Fruit fly (Drosophila melanogaster) ovary, adult (tissue): Measurements from ENCODE around the gene CG15356.

Experiments
- CG17801 ChIP-seq: fragments of 200-800 bp; optimal IDR thresholded peaks from 2 replicates; lab custom pipeline; 2019; ENCODE audit warnings: missing biosample characterization, mild to moderate bottlenecking, missing genetic modification characterization, moderate library complexity; ENCODE audit not compliant: partially characterized antibody

CG15356 gene

dm6 chr2L:1947959-1948358 is 32.6 kb downstream of the CG15356 start:
- no peak for TF ChIP-seq CG17801 (GFP tag; lab: Kevin White, UChicago)

DNA sequence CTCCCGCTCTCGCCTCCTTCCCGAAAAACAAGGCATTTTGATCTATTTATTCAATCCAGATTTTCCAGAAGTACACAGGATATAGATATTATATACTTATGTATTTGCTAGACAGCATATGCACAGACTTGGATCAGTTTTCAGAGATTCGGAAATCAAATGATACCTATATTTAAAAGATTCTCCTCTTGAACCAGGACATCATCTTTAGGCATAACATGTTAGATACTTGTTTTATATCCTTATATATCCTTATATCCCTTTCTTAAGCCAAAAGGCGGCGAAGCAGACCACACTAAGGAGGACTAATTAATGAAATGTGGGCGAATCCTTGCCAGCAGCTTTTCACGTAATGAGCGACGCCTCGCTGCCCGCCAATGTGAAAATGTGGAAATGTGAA is 33.9 kb downstream of the CG15356 start, which contains the start of gene CG33673:
Gene CG33673 (minus strand): TSS at position 101 of the 400 bp plus-strand sequence.
- no peak for TF ChIP-seq CG17801 (GFP tag; lab: Kevin White, UChicago)

DNA sequence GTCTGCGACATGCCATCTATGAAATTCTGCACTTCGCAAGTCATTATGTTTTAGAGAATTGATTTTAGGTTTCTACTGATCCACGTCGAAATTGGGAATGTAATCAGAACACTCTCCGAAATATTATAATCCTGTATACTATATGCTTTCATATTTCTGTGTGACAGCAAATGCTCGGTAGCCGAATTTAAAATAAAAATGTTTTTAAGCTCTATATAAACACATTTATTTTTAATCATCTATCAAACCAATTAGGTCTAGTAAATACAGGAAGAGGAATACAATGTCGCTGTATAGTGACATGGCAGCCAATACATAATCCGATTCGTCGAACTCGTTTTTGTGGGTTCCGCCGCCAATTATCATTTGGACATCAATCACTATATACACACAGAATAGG is 34.9 kb downstream of the CG15356 start, which contains the start of gene CG15357:
Gene CG15357 (minus strand): TSS at position 101 of the 400 bp plus-strand sequence.
- no peak for TF ChIP-seq CG17801 (GFP tag; lab: Kevin White, UChicago)

DNA sequence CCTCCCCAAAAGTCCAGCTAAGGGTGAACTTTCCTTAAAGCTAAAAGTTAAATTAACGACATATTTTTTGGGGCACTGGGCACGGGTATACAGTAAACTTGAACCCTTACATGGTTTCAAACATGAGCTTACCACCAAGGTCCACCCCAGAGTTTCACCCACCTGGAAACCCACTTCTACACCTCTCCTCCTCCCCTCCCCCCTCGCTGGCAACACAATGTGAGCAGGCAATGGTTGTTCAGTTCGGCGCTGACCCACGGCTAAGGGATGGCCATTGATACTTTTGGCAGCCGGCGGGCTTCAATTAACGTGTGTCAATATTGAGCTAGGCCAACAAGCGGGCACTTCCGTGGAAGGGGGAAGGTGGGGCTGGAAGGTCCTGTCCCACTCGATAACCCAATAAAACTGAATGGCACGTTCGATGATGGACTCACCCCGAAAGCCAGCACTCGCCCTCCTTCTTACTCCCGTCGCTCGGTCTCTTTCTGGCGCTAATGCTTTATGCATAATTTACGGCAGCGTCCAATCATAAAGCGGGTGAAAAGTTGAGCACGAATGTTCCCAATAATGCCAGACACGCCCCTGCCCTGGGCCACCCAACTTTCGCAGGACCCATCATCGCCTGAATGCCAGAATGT is 36.0 kb downstream of the CG15356 start:
- no peak for TF ChIP-seq CG17801 (GFP tag; lab: Kevin White, UChicago)

- no peak for TF ChIP-seq CG17801 (GFP tag; lab: Kevin White, UChicago)
These were observed 42.6 kb downstream of the CG15356 start for dm6 chr2L:1938004-1938403.

dm6 chr2L:1930565-1931201 is 49.9 kb downstream of the CG15356 start:
- no peak for TF ChIP-seq CG17801 (GFP tag; lab: Kevin White, UChicago)

DNA sequence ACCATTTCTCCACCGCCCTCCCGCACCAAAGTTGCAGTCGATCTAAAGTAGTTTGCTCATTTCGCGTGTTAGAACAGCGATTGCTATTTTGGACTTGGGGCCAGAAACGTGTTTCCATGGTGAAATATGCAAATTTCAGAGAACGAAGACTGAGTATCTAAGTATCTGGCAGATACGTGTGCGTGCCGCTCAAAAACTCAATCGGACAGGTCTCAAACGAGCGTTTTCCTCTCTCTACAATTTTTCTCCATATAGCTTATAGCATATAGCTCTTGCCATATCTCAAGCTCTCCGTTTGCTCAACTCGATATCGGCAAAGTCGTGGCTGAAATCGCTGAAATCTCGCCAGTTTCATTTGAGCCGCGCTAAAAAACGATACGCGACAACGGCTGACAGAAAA is 53.1 kb downstream of the CG15356 start:
- no peak for TF ChIP-seq CG17801 (GFP tag; lab: Kevin White, UChicago)

DNA sequence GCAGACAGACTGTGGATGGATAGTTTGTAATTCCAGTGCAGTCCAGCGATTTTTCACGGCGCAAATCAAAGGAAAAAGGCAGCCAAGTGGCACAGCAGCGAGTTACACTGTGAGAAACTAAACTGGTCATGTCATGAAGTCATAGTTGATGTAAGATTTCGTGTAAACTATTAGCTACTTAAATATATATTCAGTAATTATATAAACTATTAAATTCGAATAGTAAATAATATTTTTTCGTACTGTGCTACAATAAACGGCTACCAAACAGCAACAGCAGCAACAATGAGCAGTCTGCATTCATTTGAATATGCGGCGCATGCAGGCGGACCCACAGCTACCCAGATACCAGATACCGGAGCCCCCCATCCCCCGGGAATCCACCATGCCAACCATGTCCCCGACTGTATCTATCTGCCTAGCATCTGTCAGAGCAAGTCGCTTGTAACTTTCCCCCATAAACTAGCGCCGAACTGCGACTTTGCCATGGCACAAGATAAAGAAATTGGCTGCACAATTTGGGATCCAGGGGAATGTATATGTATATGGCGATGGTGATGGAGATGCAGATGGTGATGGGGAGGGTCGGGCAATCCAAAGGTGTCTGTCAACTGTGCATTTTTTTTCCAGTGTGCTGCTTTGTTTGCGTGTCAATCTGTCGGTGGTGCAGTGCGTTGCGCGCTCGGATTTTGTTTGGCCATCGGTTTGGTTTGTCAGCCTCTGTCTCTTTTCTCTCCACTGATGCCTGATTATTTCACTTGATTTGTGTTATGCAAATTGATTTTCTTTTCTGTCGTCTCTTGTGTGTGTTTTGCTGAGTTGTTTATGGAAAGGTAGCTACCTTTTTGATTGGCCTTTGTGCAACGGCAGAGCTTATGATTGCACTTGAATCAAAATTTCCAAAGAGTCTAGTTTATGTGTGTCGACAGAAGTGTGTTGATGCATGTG is 54.4 kb downstream of the CG15356 start:
- no peak for TF ChIP-seq CG17801 (GFP tag; lab: Kevin White, UChicago)
